Worm (Caenorhabditis elegans): ENCODE measurements around the gene ttbk-3.
"Not testable (repeated sequence)": the region's sequence is repeated elsewhere in the genome, so short reads cannot be mapped to it uniquely, and the experiment has no call there.

Gene ttbk-3

DNA sequence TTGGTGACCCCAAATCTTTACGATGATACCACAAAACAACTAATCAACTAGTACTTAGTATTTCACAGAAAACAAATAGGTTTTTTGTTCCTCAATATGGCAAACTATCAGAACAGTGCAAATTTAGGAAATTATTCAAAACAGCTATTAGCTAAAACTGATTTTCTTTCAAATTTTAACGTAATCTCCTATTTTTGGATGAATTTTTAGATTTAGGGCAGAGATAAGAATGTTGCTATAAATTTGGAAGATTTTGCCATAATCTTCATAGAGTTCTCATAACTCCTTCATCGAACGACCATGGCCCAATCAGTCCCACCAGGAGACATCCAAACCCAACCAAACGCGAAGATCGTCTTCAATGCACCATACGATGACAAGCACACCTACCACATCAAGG lies 52.4 kb downstream of the ttbk-3 start, which contains the start of gene msp-10:
TSS of gene msp-10 (plus strand) at position 301 of the 400 bp plus-strand sequence.
- not testable (repeated sequence) for TF ChIP-seq zip-5 (tag; optimal IDR thresholded peaks at IDR 0.05); dmd-4 (tag; optimal IDR thresholded peaks at IDR 0.05; ENCODE audit: borderline replicate concordance); pax-1 (tag; optimal IDR thresholded peaks at IDR 0.05)
